Worm (Caenorhabditis elegans) whole organism, young adult: ENCODE data around the gene rars-1.
A peak's percentile ranks its signal among the peaks of the same experiment; 100 is the strongest.
"Not testable (repeated sequence)": the region's sequence is repeated elsewhere in the genome, so short reads cannot be mapped to it uniquely, and the experiment has no call there.

Source experiments
- B0019.2 ChIP-seq: fragments of 200-800 bp; sonication (Bioruptor generic); conservative IDR thresholded peaks from 2 replicates; pipeline ENCODE4 v1.3.6; 2022; ENCODE audit warnings: missing genetic modification reagents, missing genetic modification characterization, missing compliant biosample characterization
- C06A6.2 ChIP-seq: fragments of 200-800 bp; sonication (Bioruptor generic); conservative IDR thresholded peaks from 2 replicates; pipeline ENCODE4 v1.3.6; 2022; ENCODE audit warnings: missing genetic modification characterization, missing compliant biosample characterization
- C17E4.6 ChIP-seq: fragments of 200-800 bp; sonication (Bioruptor generic); IDR thresholded peaks from 2 replicates; pipeline ENCODE4 v1.3.6; 2022; ENCODE audit warnings: missing genetic modification reagents, missing genetic modification characterization, missing compliant biosample characterization
- F23B12.7 ChIP-seq: sonication (generic microtip); optimal IDR thresholded peaks from 2 replicates; lab custom pipeline; 2017; ENCODE audit warnings: missing genetic modification characterization, mild to moderate bottlenecking, missing compliant biosample characterization, antibody characterized with exemption, moderate library complexity; ENCODE audit not compliant: insufficient read depth
- F33H1.4 ChIP-seq: fragments of 200-800 bp; sonication (Bioruptor generic); IDR thresholded peaks from 2 replicates; pipeline ENCODE4 v1.3.6; 2022; ENCODE audit warnings: missing genetic modification reagents, missing genetic modification characterization, missing compliant biosample characterization
- K11D2.4 ChIP-seq: fragments of 200-800 bp; sonication (Bioruptor generic); IDR thresholded peaks from 2 replicates; pipeline ENCODE4 v1.3.6; 2022; ENCODE audit warnings: missing genetic modification reagents, missing genetic modification characterization, missing compliant biosample characterization
- Y67H2A.10 ChIP-seq: fragments of 200-800 bp; sonication (Bioruptor generic); conservative IDR thresholded peaks from 2 replicates; pipeline ENCODE4 v1.3.6; 2022; ENCODE audit warnings: missing genetic modification reagents, missing genetic modification characterization, missing compliant biosample characterization
- Y95B8A.8 ChIP-seq: fragments of 200-800 bp; sonication (Bioruptor generic); IDR thresholded peaks from 2 replicates; pipeline ENCODE4 v1.3.6; 2022; ENCODE audit warnings: missing genetic modification reagents, missing genetic modification characterization, missing compliant biosample characterization
- attf-3 ChIP-seq: fragments of 200-800 bp; sonication (Bioruptor generic); conservative IDR thresholded peaks from 2 replicates; pipeline ENCODE4 v1.3.6; 2022; ENCODE audit warnings: missing genetic modification reagents, missing genetic modification characterization, missing compliant biosample characterization
- attf-5 ChIP-seq: fragments of 200-800 bp; sonication (Bioruptor generic); optimal IDR thresholded peaks from 2 replicates; lab custom pipeline; 2018; ENCODE audit warnings: mild to moderate bottlenecking, missing genetic modification characterization, missing compliant biosample characterization
- cebp-1 ChIP-seq, 2 experiments: fragments of 200-800 bp in 1 of 2; sonication (Bioruptor generic) in 1 of 2; sonication (generic microtip) in 1 of 2; IDR thresholded peaks in 1 of 2; optimal IDR thresholded peaks in 1 of 2; 2 replicates each; pipeline versions ENCODE4 v1.3.6 to Lab custom; 2017 to 2022; ENCODE audit warnings: missing compliant biosample characterization in 2 of 2, missing genetic modification characterization in 2 of 2, mild to moderate bottlenecking in 1 of 2, missing genetic modification reagents in 1 of 2, moderate library complexity in 1 of 2
- cebp-2 ChIP-seq: fragments of 200-800 bp; sonication (Bioruptor generic); IDR thresholded peaks from 2 replicates; pipeline ENCODE4 v1.3.6; 2022; ENCODE audit warnings: missing genetic modification characterization, missing compliant biosample characterization
- ceh-100 ChIP-seq: fragments of 200-800 bp; sonication (Bioruptor generic); IDR thresholded peaks from 2 replicates; pipeline ENCODE4 v1.3.6; 2022; ENCODE audit warnings: missing genetic modification reagents, missing genetic modification characterization, missing compliant biosample characterization
- ceh-91 ChIP-seq: fragments of 200-800 bp; sonication (Bioruptor generic); IDR thresholded peaks from 2 replicates; pipeline ENCODE4 v1.3.6; 2022; ENCODE audit warnings: missing genetic modification reagents, missing genetic modification characterization, missing compliant biosample characterization
- chd-7 ChIP-seq: sonication (generic microtip); optimal IDR thresholded peaks from 2 replicates; lab custom pipeline; 2016; ENCODE audit warnings: mild to moderate bottlenecking, missing genetic modification characterization, moderate library complexity, missing compliant biosample characterization
- egrh-3 ChIP-seq: fragments of 200-800 bp; sonication (Bioruptor generic); IDR thresholded peaks from 2 replicates; pipeline ENCODE4 v1.3.6; 2022; ENCODE audit warnings: missing genetic modification reagents, missing genetic modification characterization, missing compliant biosample characterization
- ekl-4 ChIP-seq: fragments of 200-800 bp; sonication (Bioruptor generic); IDR thresholded peaks from 2 replicates; pipeline ENCODE4 v1.3.6; 2022; ENCODE audit warnings: missing genetic modification reagents, missing genetic modification characterization, missing compliant biosample characterization
- gei-17 ChIP-seq: fragments of 200-800 bp; sonication (Bioruptor generic); optimal IDR thresholded peaks from 2 replicates; lab custom pipeline; 2018; ENCODE audit warnings: mild to moderate bottlenecking, missing genetic modification characterization, missing compliant biosample characterization
- hmg-1.2 ChIP-seq: fragments of 200-800 bp; sonication (Bioruptor generic); IDR thresholded peaks from 2 replicates; pipeline ENCODE4 v1.3.6; 2022; ENCODE audit warnings: missing genetic modification reagents, missing genetic modification characterization, missing compliant biosample characterization
- lin-26 ChIP-seq: fragments of 200-800 bp; sonication (Bioruptor generic); IDR thresholded peaks from 2 replicates; pipeline ENCODE4 v1.3.6; 2022; ENCODE audit warnings: missing genetic modification reagents, missing genetic modification characterization, missing compliant biosample characterization
- lin-40 ChIP-seq: sonication (generic microtip); optimal IDR thresholded peaks from 2 replicates; lab custom pipeline; 2016; ENCODE audit warnings: missing genetic modification characterization, mild to moderate bottlenecking, missing compliant biosample characterization, missing genotype, missing genetic modification reagents
- lin-54 ChIP-seq: fragments of 200-800 bp; sonication (Bioruptor generic); optimal IDR thresholded peaks from 2 replicates; lab custom pipeline; 2018; ENCODE audit warnings: mild to moderate bottlenecking, missing genetic modification characterization, missing compliant biosample characterization
- mcd-1 ChIP-seq: fragments of 200-800 bp; sonication (Bioruptor generic); IDR thresholded peaks from 2 replicates; pipeline ENCODE4 v1.3.6; 2022; ENCODE audit warnings: missing genetic modification reagents, missing genetic modification characterization, missing compliant biosample characterization
- mxl-1 ChIP-seq: sonication (generic microtip); optimal IDR thresholded peaks from 2 replicates; lab custom pipeline; 2016; ENCODE audit warnings: missing genetic modification characterization, missing compliant biosample characterization
- nfya-2 ChIP-seq: fragments of 200-800 bp; sonication (Bioruptor generic); IDR thresholded peaks from 2 replicates; pipeline ENCODE4 v1.3.6; 2022; ENCODE audit warnings: missing genetic modification reagents, missing genetic modification characterization, missing compliant biosample characterization
- nfyb-1 ChIP-seq: fragments of 200-800 bp; sonication (Bioruptor generic); IDR thresholded peaks from 2 replicates; pipeline ENCODE4 v1.3.6; 2022; ENCODE audit warnings: missing genetic modification reagents, missing genetic modification characterization, missing compliant biosample characterization
- nhr-120 ChIP-seq: fragments of 200-800 bp; sonication (Bioruptor generic); IDR thresholded peaks from 2 replicates; pipeline ENCODE4 v1.3.6; 2022; ENCODE audit warnings: missing genetic modification characterization, missing compliant biosample characterization
- nhr-80 ChIP-seq: sonication (generic microtip); optimal IDR thresholded peaks from 2 replicates; lab custom pipeline; 2016; ENCODE audit warnings: missing genetic modification characterization, missing compliant biosample characterization
- pbrm-1 ChIP-seq: fragments of 200-800 bp; sonication (Bioruptor generic); IDR thresholded peaks from 2 replicates; pipeline ENCODE4 v1.3.6; 2022; ENCODE audit warnings: missing genetic modification reagents, missing genetic modification characterization, missing compliant biosample characterization
- rpc-1 ChIP-seq, 2 experiments: fragments of 150-350 bp in 1 of 2; sonication (generic microtip) in 1 of 2; optimal IDR thresholded peaks; 2 replicates each; lab custom pipeline; 2014 to 2018; ENCODE audit warnings: missing biosample characterization in 1 of 2, missing genetic modification characterization in 1 of 2, missing genetic modification reagents in 1 of 2, missing genotype in 1 of 2
- snpc-1.1 ChIP-seq: sonication (generic microtip); optimal IDR thresholded peaks from 2 replicates; lab custom pipeline; 2017; ENCODE audit warnings: missing genetic modification characterization, mild to moderate bottlenecking, missing compliant biosample characterization, antibody characterized with exemption, moderate library complexity, missing genotype, missing genetic modification reagents; ENCODE audit not compliant: insufficient read depth
- snpc-4 ChIP-seq, 5 experiments: fragments of 150-350 bp in 1 of 5; sonication (generic microtip) in 4 of 5; optimal IDR thresholded peaks; 2 replicates each; lab custom pipeline; 2014 to 2018; ENCODE audit warnings: missing genetic modification characterization in 5 of 5, missing biosample characterization in 3 of 5, antibody characterized with exemption in 2 of 5, mild to moderate bottlenecking in 2 of 5, missing compliant biosample characterization in 2 of 5, missing genotype in 2 of 5, moderate library complexity in 2 of 5, missing genetic modification reagents in 1 of 5
- zfh-2 ChIP-seq: fragments of 200-800 bp; sonication (Bioruptor generic); conservative IDR thresholded peaks from 2 replicates; pipeline ENCODE4 v1.3.6; 2022; ENCODE audit warnings: missing genetic modification reagents, missing genetic modification characterization, missing compliant biosample characterization
- ztf-18 ChIP-seq: sonication (generic microtip); optimal IDR thresholded peaks from 2 replicates; lab custom pipeline; 2016; ENCODE audit warnings: missing genotype, mild to moderate bottlenecking, missing genetic modification characterization, missing compliant biosample characterization
- ztf-22 ChIP-seq: fragments of 200-800 bp; sonication (Bioruptor generic); optimal IDR thresholded peaks from 2 replicates; lab custom pipeline; 2018; ENCODE audit warnings: mild to moderate bottlenecking, missing genetic modification characterization, moderate library complexity, missing compliant biosample characterization
- ztf-26 ChIP-seq: sonication (generic microtip); optimal IDR thresholded peaks from 2 replicates; lab custom pipeline; 2017; ENCODE audit warnings: missing genetic modification characterization, missing compliant biosample characterization

The rars-1 gene

ce11 chrIII:4922020-4922419 is 5.0 kb upstream of the rars-1 start, which contains the start of gene mmab-1:
TSS of gene mmab-1 (minus strand) at chrIII:4922114.
- 0 out of 2 replicates have a peak, but pooled peaks have one; percentile 76 for TF ChIP-seq nhr-120 (GFP tag; lab: Robert Waterston, UW)
- TF ChIP-seq attf-5 (GFP tag; lab: Kevin White, UChicago) = peak; percentile 34
- TF ChIP-seq ztf-18 (tag; lab: Kevin White, UChicago) = peak; percentile 6
- TF ChIP-seq F33H1.4 (GFP tag; lab: Robert Waterston, UW) = peak; percentile 44
- TF ChIP-seq cebp-1 (GFP tag; IDR thresholded peaks at IDR 0.05; lab: Robert Waterston, UW); rpc-1 (tag; optimal IDR thresholded peaks at IDR 0.05; lab: Kevin White, UChicago); snpc-4 (GFP tag; optimal IDR thresholded peaks at IDR 0.05; lab: Kevin White, UChicago): not testable (repeated sequence)
- TF ChIP-seq cebp-1 (tag; optimal IDR thresholded peaks at IDR 0.05; lab: Kevin White, UChicago) = peak; percentile 36
- TF ChIP-seq mcd-1 (GFP tag; lab: Robert Waterston, UW) = peak; percentile 89
- TF ChIP-seq ztf-26 (tag; lab: Kevin White, UChicago) = peak; percentile 8
- 0 out of 2 replicates have a peak, but pooled peaks have one; percentile 11 for TF ChIP-seq ceh-91 (GFP tag; lab: Robert Waterston, UW)
- peak; percentile 27 for TF ChIP-seq lin-40 (tag; lab: Kevin White, UChicago)
- peak; percentile 18; the same call in 1 of the 2 replicates for TF ChIP-seq lin-26 (GFP tag; lab: Robert Waterston, UW)
- peak; percentile 84 for TF ChIP-seq C06A6.2 (GFP tag; lab: Robert Waterston, UW)
- peak; percentile 11 for TF ChIP-seq lin-54 (GFP tag; lab: Kevin White, UChicago)
- TF ChIP-seq cebp-2 (GFP tag; lab: Robert Waterston, UW) = 0 out of 2 replicates have a peak, but pooled peaks have one; percentile 10
- TF ChIP-seq egrh-3 = peak; percentile 34
- TF ChIP-seq Y67H2A.10 (GFP tag; lab: Robert Waterston, UW) = peak; percentile 42; the same call in 1 of the 2 replicates
- peak; percentile 13; the same call in 1 of the 2 replicates for TF ChIP-seq hmg-1.2 (GFP tag; lab: Robert Waterston, UW)
- peak; percentile 15 for TF ChIP-seq rpc-1 (optimal IDR thresholded peaks at IDR 0.05; lab: Kevin White, UChicago)
- peak in 2 of 4 experiments; percentile 5 to 25 for TF ChIP-seq snpc-4 (tag; optimal IDR thresholded peaks at IDR 0.05; lab: Kevin White, UChicago)
- TF ChIP-seq nfyb-1 (GFP tag; lab: Robert Waterston, UW) = peak; percentile 55
- peak; percentile 73 for TF ChIP-seq K11D2.4
- peak; percentile 18; the same call in 1 of the 2 replicates for TF ChIP-seq attf-3
- 0 out of 2 replicates have a peak, but pooled peaks have one; percentile 12 for TF ChIP-seq Y95B8A.8
- peak; percentile 21; the same call in 1 of the 2 replicates for TF ChIP-seq C17E4.6
- TF ChIP-seq zfh-2 (GFP tag; lab: Robert Waterston, UW) = 0 out of 2 replicates have a peak, but pooled peaks have one; percentile 34
- TF ChIP-seq ceh-100 = peak; percentile 90
- peak; percentile 55; the same call in 1 of the 2 replicates for TF ChIP-seq pbrm-1

- TF ChIP-seq Y95B8A.8 = no peak
- no peak for TF ChIP-seq gei-17
- no peak for TF ChIP-seq nhr-80 (tag; lab: Kevin White, UChicago)
- TF ChIP-seq ztf-22 (GFP tag; lab: Kevin White, UChicago) = no peak
- no peak for TF ChIP-seq chd-7 (tag; lab: Kevin White, UChicago)
- no peak for TF ChIP-seq mxl-1
- no peak for TF ChIP-seq ekl-4 (GFP tag; lab: Robert Waterston, UW)
- no peak for TF ChIP-seq lin-54 (GFP tag; lab: Kevin White, UChicago)
- TF ChIP-seq ceh-100 = no peak
- no peak for TF ChIP-seq F23B12.7 (tag; lab: Kevin White, UChicago)
- no peak for TF ChIP-seq snpc-1.1 (tag; lab: Kevin White, UChicago)
- TF ChIP-seq B0019.2 (GFP tag; lab: Robert Waterston, UW) = no peak
- TF ChIP-seq nfya-2 (GFP tag; lab: Robert Waterston, UW) = no peak
Observed at ce11 chrIII:4920221-4920620, 3.2 kb upstream of the rars-1 start, which contains the start of gene ula-1. TSS of gene ula-1 (minus strand) at chrIII:4920321.
